Worm (Caenorhabditis elegans): ENCODE measurements around the gene T26E4.10.

- TF ChIP-seq tbx-2 (tag; optimal IDR thresholded peaks at IDR 0.05) (no peak), pqm-1 (tag; optimal IDR thresholded peaks at IDR 0.05) (no peak), nhr-28 (tag; optimal IDR thresholded peaks at IDR 0.05) (no peak), lin-15B (tag; optimal IDR thresholded peaks at IDR 0.05) (no peak), fkh-10 (GFP tag; optimal IDR thresholded peaks at IDR 0.05) (no peak), elt-2 (tag; optimal IDR thresholded peaks at IDR 0.05) (no peak), nhr-67 (tag; optimal IDR thresholded peaks at IDR 0.05) (no peak), unc-39 (tag; optimal IDR thresholded peaks at IDR 0.05) (no peak), skn-1 (tag; optimal IDR thresholded peaks at IDR 0.05) (no peak), egl-27 (tag; optimal IDR thresholded peaks at IDR 0.05) (no peak), ama-1 (optimal IDR thresholded peaks at IDR 0.05) (no peak), mdl-1 (tag; optimal IDR thresholded peaks at IDR 0.05) (no peak), elt-3 (tag; optimal IDR thresholded peaks at IDR 0.05) (no peak)
Observed at ce11 chrV:15793270-15793669, 4.7 kb downstream of the T26E4.10 start, which contains the start of gene T26E4.7.

Measured in whole organism, L3 larva.